Worm (Caenorhabditis elegans) whole organism, L1 larva: Measurements from ENCODE around the gene nhr-107.

ENCODE experiments used
- F16B12.6 ChIP-seq: fragments of 150-350 bp; optimal IDR thresholded peaks from 2 replicates; lab custom pipeline; 2014; ENCODE audit warnings: missing biosample characterization, missing genetic modification characterization
- ceh-82 ChIP-seq, 3 experiments: fragments of 150-350 bp in 1 of 3; sonication (generic microtip) in 2 of 3; optimal IDR thresholded peaks; 2 replicates each; lab custom pipeline; 2014 to 2017; ENCODE audit warnings: missing biosample characterization in 3 of 3, missing genetic modification characterization in 3 of 3
- ces-1 ChIP-seq: fragments of 150-350 bp; optimal IDR thresholded peaks from 2 replicates; lab custom pipeline; 2014; ENCODE audit warnings: missing biosample characterization, missing genetic modification reagents, missing genetic modification characterization
- dsc-1 ChIP-seq: sonication (generic microtip); optimal IDR thresholded peaks from 2 replicates; lab custom pipeline; 2016; ENCODE audit warnings: mild to moderate bottlenecking, missing genetic modification characterization, missing compliant biosample characterization
- fos-1 ChIP-seq: fragments of 150-350 bp; optimal IDR thresholded peaks from 2 replicates; lab custom pipeline; 2014; ENCODE audit warnings: missing biosample characterization, missing genetic modification characterization
- lin-13 ChIP-seq: fragments of 150-350 bp; optimal IDR thresholded peaks from 2 replicates; lab custom pipeline; 2014; ENCODE audit warnings: missing biosample characterization, missing genetic modification reagents, missing genetic modification characterization
- nhr-237 ChIP-seq: fragments of 150-350 bp; optimal IDR thresholded peaks from 2 replicates; lab custom pipeline; 2014; ENCODE audit warnings: missing biosample characterization, missing genetic modification characterization
- pag-3 ChIP-seq: sonication (generic microtip); optimal IDR thresholded peaks from 2 replicates; lab custom pipeline; 2017; ENCODE audit warnings: missing genetic modification characterization, mild to moderate bottlenecking, missing compliant biosample characterization, antibody characterized with exemption, borderline replicate concordance; ENCODE audit not compliant: insufficient read depth
- snpc-4 ChIP-seq: fragments of 150-350 bp; optimal IDR thresholded peaks from 2 replicates; lab custom pipeline; 2014; ENCODE audit warnings: missing biosample characterization, missing genetic modification characterization
- tbx-2 ChIP-seq: sonication (generic microtip); optimal IDR thresholded peaks from 2 replicates; lab custom pipeline; 2016; ENCODE audit warnings: missing genetic modification characterization, missing compliant biosample characterization
- unc-130 ChIP-seq: fragments of 150-350 bp; optimal IDR thresholded peaks from 2 replicates; lab custom pipeline; 2017; ENCODE audit warnings: missing biosample characterization, missing genetic modification characterization, inconsistent platforms
- unc-62 ChIP-seq: fragments of 150-350 bp; optimal IDR thresholded peaks from 2 replicates; lab custom pipeline; 2014; ENCODE audit warnings: missing biosample characterization, missing genetic modification reagents, missing genetic modification characterization

DNA sequence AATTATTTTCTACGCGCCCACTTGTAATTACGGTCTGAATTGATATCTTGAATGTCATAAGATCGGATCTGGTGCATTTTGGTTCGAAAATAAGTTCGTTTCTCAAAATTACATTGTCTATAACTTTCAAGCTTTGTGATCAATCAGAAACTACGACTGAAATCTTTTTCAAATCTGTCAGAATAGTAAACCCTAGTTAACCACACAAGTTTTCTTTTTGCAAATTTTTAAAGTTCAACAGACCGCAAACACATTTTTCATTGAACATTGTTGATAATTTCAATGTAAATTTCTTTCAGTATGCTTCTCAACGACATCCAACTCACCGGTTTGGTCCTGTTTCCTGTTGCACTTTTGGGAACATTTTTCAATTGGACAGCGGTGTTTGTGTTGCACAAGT, 25.3 kb downstream of the nhr-107 start, which contains the start of gene srx-59:
- TF ChIP-seq unc-130 (tag; lab: Kevin White, UChicago) (no peak), pag-3 (tag; lab: Kevin White, UChicago) (no peak), ces-1 (GFP tag; lab: Kevin White, UChicago) (no peak), snpc-4 (tag; lab: Kevin White, UChicago) (no peak), fos-1 (tag; lab: Kevin White, UChicago) (no peak), dsc-1 (tag; lab: Kevin White, UChicago) (no peak), tbx-2 (tag; lab: Kevin White, UChicago) (no peak), ceh-82 (tag; optimal IDR thresholded peaks at IDR 0.05; lab: Kevin White, UChicago) (no peak), unc-62 (no peak), lin-13 (GFP tag; lab: Kevin White, UChicago) (no peak), F16B12.6 (tag; lab: Kevin White, UChicago) (no peak), nhr-237 (tag; lab: Kevin White, UChicago) (no peak)
